Worm (Caenorhabditis elegans) whole organism, L2 larva: Measurements from ENCODE around the gene C11G10.1.
A peak's percentile ranks its signal among the peaks of the same experiment; 100 is the strongest.

ENCODE experiments used
- C34F6.9 ChIP-seq: fragments of 150-350 bp; optimal IDR thresholded peaks from 2 replicates; lab custom pipeline; 2014; ENCODE audit warnings: missing biosample characterization, missing genetic modification characterization
- F13H6.1 ChIP-seq: sonication (generic microtip); optimal IDR thresholded peaks from 2 replicates; lab custom pipeline; 2016; ENCODE audit warnings: missing genetic modification characterization, missing compliant biosample characterization
- Y55F3AM.14 ChIP-seq: fragments of 200-800 bp; sonication (Bioruptor generic); optimal IDR thresholded peaks from 2 replicates; lab custom pipeline; 2018; ENCODE audit warnings: mild to moderate bottlenecking, missing genetic modification characterization, missing compliant biosample characterization
- ZK546.5 ChIP-seq: sonication (generic microtip); optimal IDR thresholded peaks from 2 replicates; lab custom pipeline; 2017; ENCODE audit warnings: missing biosample characterization, missing genetic modification characterization
- alr-1 ChIP-seq: fragments of 150-350 bp; optimal IDR thresholded peaks from 2 replicates; lab custom pipeline; 2014; ENCODE audit warnings: missing biosample characterization, missing genetic modification characterization
- aly-2 ChIP-seq: fragments of 150-350 bp; optimal IDR thresholded peaks from 2 replicates; lab custom pipeline; 2014; ENCODE audit warnings: missing biosample characterization, missing genetic modification characterization
- ama-1 ChIP-seq: fragments of 150-350 bp; optimal IDR thresholded peaks from 2 replicates; lab custom pipeline; 2018; ENCODE audit warnings: inconsistent platforms
- blmp-1 ChIP-seq: sonication (generic microtip); optimal IDR thresholded peaks from 2 replicates; lab custom pipeline; 2017; ENCODE audit warnings: missing genetic modification characterization, mild to moderate bottlenecking, missing compliant biosample characterization, antibody characterized with exemption, moderate library complexity; ENCODE audit not compliant: insufficient read depth
- ceh-16 ChIP-seq: fragments of 150-350 bp; optimal IDR thresholded peaks from 2 replicates; lab custom pipeline; 2014; ENCODE audit warnings: missing biosample characterization, missing genetic modification characterization
- ceh-82 ChIP-seq: fragments of 150-350 bp; optimal IDR thresholded peaks from 2 replicates; lab custom pipeline; 2014; ENCODE audit warnings: missing biosample characterization, missing genetic modification characterization
- crh-2 ChIP-seq: sonication (generic microtip); optimal IDR thresholded peaks from 2 replicates; lab custom pipeline; 2017; ENCODE audit warnings: missing biosample characterization, missing genetic modification characterization
- dmd-4 ChIP-seq: sonication (generic microtip); optimal IDR thresholded peaks from 2 replicates; lab custom pipeline; 2017; ENCODE audit warnings: missing biosample characterization, missing genetic modification characterization
- elt-1 ChIP-seq: fragments of 150-350 bp; optimal IDR thresholded peaks from 2 replicates; lab custom pipeline; 2014; ENCODE audit warnings: missing biosample characterization, missing genetic modification characterization
- elt-3 ChIP-seq: sonication (generic microtip); optimal IDR thresholded peaks from 2 replicates; lab custom pipeline; 2017; ENCODE audit warnings: missing biosample characterization, missing genetic modification characterization
- fos-1 ChIP-seq: fragments of 150-350 bp; optimal IDR thresholded peaks from 2 replicates; lab custom pipeline; 2014; ENCODE audit warnings: missing biosample characterization, missing genetic modification characterization
- gmeb-1 ChIP-seq: fragments of 150-350 bp; optimal IDR thresholded peaks from 2 replicates; lab custom pipeline; 2014; ENCODE audit warnings: missing biosample characterization, missing genetic modification characterization
- lin-13 ChIP-seq: fragments of 150-350 bp; optimal IDR thresholded peaks from 2 replicates; lab custom pipeline; 2014; ENCODE audit warnings: missing biosample characterization, missing genetic modification reagents, missing genetic modification characterization
- lin-39 ChIP-seq: fragments of 150-350 bp; optimal IDR thresholded peaks from 2 replicates; lab custom pipeline; 2014; ENCODE audit warnings: missing biosample characterization, missing genetic modification reagents, missing genetic modification characterization
- lsy-2 ChIP-seq, 2 experiments: fragments of 150-350 bp in 1 of 2; sonication (generic microtip) in 1 of 2; optimal IDR thresholded peaks; 2 replicates each; lab custom pipeline; 2014 to 2017; ENCODE audit warnings: missing biosample characterization in 2 of 2, missing genetic modification characterization in 2 of 2
- mab-5 ChIP-seq: fragments of 150-350 bp; optimal IDR thresholded peaks from 2 replicates; lab custom pipeline; 2014; ENCODE audit warnings: missing biosample characterization, missing genetic modification characterization
- mbf-1 ChIP-seq: sonication (generic microtip); optimal IDR thresholded peaks from 2 replicates; lab custom pipeline; 2017; ENCODE audit warnings: missing biosample characterization, missing genetic modification characterization
- mdl-1 ChIP-seq, 2 experiments: fragments of 150-350 bp in 1 of 2; sonication (generic microtip) in 1 of 2; optimal IDR thresholded peaks; 2 replicates each; lab custom pipeline; 2017; ENCODE audit warnings: missing biosample characterization in 2 of 2, missing genetic modification characterization in 2 of 2
- nhr-10 ChIP-seq: sonication (generic microtip); optimal IDR thresholded peaks from 2 replicates; lab custom pipeline; 2017; ENCODE audit warnings: missing biosample characterization, missing genetic modification characterization
- nhr-12 ChIP-seq: fragments of 150-350 bp; optimal IDR thresholded peaks from 2 replicates; lab custom pipeline; 2014; ENCODE audit warnings: missing biosample characterization, missing genetic modification characterization
- nhr-129 ChIP-seq: fragments of 150-350 bp; optimal IDR thresholded peaks from 2 replicates; lab custom pipeline; 2014; ENCODE audit warnings: missing biosample characterization, missing genetic modification characterization
- nhr-21 ChIP-seq: fragments of 150-350 bp; optimal IDR thresholded peaks from 2 replicates; lab custom pipeline; 2014; ENCODE audit warnings: missing biosample characterization, missing genetic modification characterization
- nhr-23 ChIP-seq: fragments of 150-350 bp; optimal IDR thresholded peaks from 2 replicates; lab custom pipeline; 2014; ENCODE audit warnings: missing biosample characterization, missing genetic modification reagents, missing genetic modification characterization
- nhr-237 ChIP-seq: fragments of 150-350 bp; optimal IDR thresholded peaks from 2 replicates; lab custom pipeline; 2014; ENCODE audit warnings: missing biosample characterization, missing genetic modification characterization
- nhr-6 ChIP-seq: fragments of 150-350 bp; optimal IDR thresholded peaks from 2 replicates; lab custom pipeline; 2014; ENCODE audit warnings: missing biosample characterization, missing genetic modification characterization
- nhr-77 ChIP-seq: fragments of 150-350 bp; optimal IDR thresholded peaks from 2 replicates; lab custom pipeline; 2014; ENCODE audit warnings: missing biosample characterization, missing genetic modification characterization
- sem-4 ChIP-seq: fragments of 150-350 bp; optimal IDR thresholded peaks from 2 replicates; lab custom pipeline; 2014; ENCODE audit warnings: missing biosample characterization, missing genetic modification reagents, missing genetic modification characterization
- sma-3 ChIP-seq: sonication (generic microtip); optimal IDR thresholded peaks from 2 replicates; lab custom pipeline; 2016; ENCODE audit warnings: missing genetic modification reagents, missing genetic modification characterization, missing compliant biosample characterization
- sma-9 ChIP-seq, 2 experiments: fragments of 150-350 bp in 1 of 2; sonication (generic microtip) in 1 of 2; optimal IDR thresholded peaks; 2 replicates each; lab custom pipeline; 2014 to 2016; ENCODE audit warnings: missing genetic modification characterization in 2 of 2, mild to moderate bottlenecking in 1 of 2, missing biosample characterization in 1 of 2, missing compliant biosample characterization in 1 of 2, missing genetic modification reagents in 1 of 2, moderate library complexity in 1 of 2
- snpc-4 ChIP-seq: fragments of 150-350 bp; optimal IDR thresholded peaks from 2 replicates; lab custom pipeline; 2014; ENCODE audit warnings: missing biosample characterization, missing genetic modification characterization
- unc-39 ChIP-seq: fragments of 150-350 bp; optimal IDR thresholded peaks from 2 replicates; lab custom pipeline; 2014; ENCODE audit warnings: missing biosample characterization, missing genetic modification characterization
- unc-55 ChIP-seq: fragments of 150-350 bp; sonication (generic microtip); optimal IDR thresholded peaks from 3 replicates; lab custom pipeline; 2014; ENCODE audit warnings: missing biosample characterization, missing genetic modification reagents, missing genetic modification characterization
- zag-1 ChIP-seq: fragments of 150-350 bp; optimal IDR thresholded peaks from 2 replicates; lab custom pipeline; 2014; ENCODE audit warnings: missing biosample characterization, missing genetic modification characterization
- ztf-1 ChIP-seq: fragments of 200-800 bp; sonication (Bioruptor generic); conservative IDR thresholded peaks from 2 replicates; pipeline ENCODE4 v1.3.6; 2022; ENCODE audit warnings: missing genetic modification characterization, missing compliant biosample characterization
- ztf-11 ChIP-seq: sonication (generic microtip); optimal IDR thresholded peaks from 2 replicates; lab custom pipeline; 2017; ENCODE audit warnings: missing biosample characterization, missing genetic modification characterization
- ztf-4 ChIP-seq: fragments of 150-350 bp; optimal IDR thresholded peaks from 2 replicates; lab custom pipeline; 2014; ENCODE audit warnings: missing biosample characterization, missing genetic modification characterization

C11G10.1 gene

DNA sequence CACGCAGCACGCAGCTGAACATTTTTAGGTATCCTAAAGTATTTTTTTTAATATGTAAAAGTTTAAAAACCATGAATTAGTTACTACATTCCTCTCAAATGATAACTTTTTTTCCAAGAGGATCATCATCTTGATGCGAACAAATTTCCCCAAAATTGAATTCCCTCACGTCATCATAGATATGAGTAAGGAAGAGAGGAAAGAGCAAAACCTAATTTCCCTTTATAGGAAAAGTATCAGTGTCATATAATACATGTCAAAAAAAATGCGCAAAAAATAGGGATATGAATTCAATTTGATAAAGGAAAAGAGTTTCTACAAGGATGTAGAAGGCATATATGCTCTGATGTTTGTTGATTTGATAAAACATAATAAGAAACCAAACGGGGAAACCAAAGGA is 41.6 kb upstream of the C11G10.1 start:
- TF ChIP-seq mdl-1 (tag; optimal IDR thresholded peaks at IDR 0.05; lab: Kevin White, UChicago) (no peak), crh-2 (tag; lab: Kevin White, UChicago) (no peak), elt-1 (tag; lab: Kevin White, UChicago) (no peak), nhr-12 (tag; lab: Kevin White, UChicago) (no peak), sem-4 (tag; lab: Kevin White, UChicago) (no peak), lin-13 (GFP tag; lab: Kevin White, UChicago) (no peak), nhr-129 (no peak), ceh-82 (tag; lab: Kevin White, UChicago) (no peak), nhr-77 (tag; lab: Kevin White, UChicago) (no peak), nhr-23 (no peak), unc-39 (tag; lab: Kevin White, UChicago) (no peak), alr-1 (tag; lab: Kevin White, UChicago) (no peak), nhr-21 (no peak), ztf-11 (tag; lab: Kevin White, UChicago) (no peak), mbf-1 (tag; lab: Kevin White, UChicago) (no peak), C34F6.9 (tag; lab: Kevin White, UChicago) (no peak), elt-3 (no peak), gmeb-1 (no peak), dmd-4 (no peak), ama-1 (no peak)

DNA sequence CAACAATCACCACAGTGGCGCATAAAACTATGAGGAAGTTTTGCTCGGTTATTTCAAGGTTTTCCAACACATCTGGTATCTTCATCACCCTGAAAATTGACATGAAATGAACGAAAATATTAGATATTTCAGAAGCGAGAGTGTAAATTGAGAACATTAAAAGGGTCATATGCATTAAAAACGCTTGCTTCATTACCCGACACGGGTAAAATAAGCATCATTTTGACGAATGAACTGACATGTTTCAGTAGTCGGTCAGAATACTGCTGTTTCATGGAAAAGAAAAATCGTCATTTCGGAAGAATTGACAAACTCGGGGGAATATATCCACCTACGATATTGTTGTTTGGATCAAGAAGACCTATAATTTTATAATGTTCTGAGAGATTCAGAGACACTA is 40.5 kb upstream of the C11G10.1 start, which contains the start of gene snt-7:
TSS of gene snt-7 (minus strand) at position 101 of the 400 bp plus-strand sequence.
- no peak for TF ChIP-seq ztf-4 (tag; lab: Kevin White, UChicago)
- no peak for TF ChIP-seq unc-55
- no peak for TF ChIP-seq crh-2 (tag; lab: Kevin White, UChicago)
- no peak for TF ChIP-seq mbf-1 (tag; lab: Kevin White, UChicago)
- TF ChIP-seq sma-9 (GFP tag; optimal IDR thresholded peaks at IDR 0.05; lab: Kevin White, UChicago): no peak
- no peak for TF ChIP-seq sma-9 (tag; optimal IDR thresholded peaks at IDR 0.05; lab: Kevin White, UChicago)
- TF ChIP-seq elt-1 (tag; lab: Kevin White, UChicago): no peak
- TF ChIP-seq sma-3 (GFP tag; lab: Kevin White, UChicago): no peak
- TF ChIP-seq blmp-1 (tag; lab: Kevin White, UChicago): no peak
- TF ChIP-seq ztf-1 (GFP tag; lab: Robert Waterston, UW): no peak
- TF ChIP-seq ZK546.5 (tag; lab: Kevin White, UChicago): no peak
- no peak for TF ChIP-seq lsy-2 (tag; optimal IDR thresholded peaks at IDR 0.05; lab: Kevin White, UChicago)
- no peak for TF ChIP-seq nhr-6 (tag; lab: Kevin White, UChicago)
- TF ChIP-seq mab-5 (tag; lab: Kevin White, UChicago): no peak
- no peak for TF ChIP-seq nhr-12 (tag; lab: Kevin White, UChicago)
- no peak for TF ChIP-seq lin-39 (tag; lab: Kevin White, UChicago)
- TF ChIP-seq zag-1 (tag; lab: Kevin White, UChicago): no peak
- TF ChIP-seq C34F6.9 (tag; lab: Kevin White, UChicago): no peak
- TF ChIP-seq nhr-10: no peak
- TF ChIP-seq ama-1: no peak
- no peak for TF ChIP-seq aly-2 (tag; lab: Kevin White, UChicago)

- TF ChIP-seq unc-55 (no peak), sma-9 (GFP tag; optimal IDR thresholded peaks at IDR 0.05; lab: Kevin White, UChicago) (peak; percentile 22), sma-9 (tag; optimal IDR thresholded peaks at IDR 0.05; lab: Kevin White, UChicago) (no peak), Y55F3AM.14 (GFP tag; lab: Kevin White, UChicago) (no peak)
Measured at ce11 chrX:15194283-15194682, 35.7 kb upstream of the C11G10.1 start, which contains the start of gene phat-6. Gene phat-6, minus strand, starts transcription at chrX:15194383.

ce11 chrX:15191370-15191769 is 32.8 kb upstream of the C11G10.1 start:
- TF ChIP-seq nhr-237 (tag; lab: Kevin White, UChicago): no peak
- TF ChIP-seq blmp-1 (tag; lab: Kevin White, UChicago): no peak
- no peak for TF ChIP-seq fos-1 (tag; lab: Kevin White, UChicago)
- TF ChIP-seq sma-3 (GFP tag; lab: Kevin White, UChicago): no peak
- no peak for TF ChIP-seq ceh-16
- no peak for TF ChIP-seq ZK546.5 (tag; lab: Kevin White, UChicago)
- no peak for TF ChIP-seq lsy-2 (tag; optimal IDR thresholded peaks at IDR 0.05; lab: Kevin White, UChicago)
- no peak for TF ChIP-seq mdl-1 (tag; optimal IDR thresholded peaks at IDR 0.05; lab: Kevin White, UChicago)
- no peak for TF ChIP-seq lin-39 (tag; lab: Kevin White, UChicago)
- no peak for TF ChIP-seq mab-5 (tag; lab: Kevin White, UChicago)
- no peak for TF ChIP-seq gmeb-1
- TF ChIP-seq elt-3: no peak
- TF ChIP-seq crh-2 (tag; lab: Kevin White, UChicago): peak; percentile 14
- no peak for TF ChIP-seq nhr-129
- no peak for TF ChIP-seq nhr-23
- peak; percentile 8 for TF ChIP-seq sma-9 (GFP tag; optimal IDR thresholded peaks at IDR 0.05; lab: Kevin White, UChicago)
- no peak for TF ChIP-seq sma-9 (tag; optimal IDR thresholded peaks at IDR 0.05; lab: Kevin White, UChicago)
- no peak for TF ChIP-seq nhr-10
- TF ChIP-seq unc-55: peak; percentile 61
- TF ChIP-seq F13H6.1 (tag; lab: Kevin White, UChicago): peak; percentile 11
- TF ChIP-seq snpc-4 (tag; lab: Kevin White, UChicago): no peak
- TF ChIP-seq sem-4 (tag; lab: Kevin White, UChicago): no peak
- TF ChIP-seq lin-13 (GFP tag; lab: Kevin White, UChicago): no peak
- TF ChIP-seq zag-1 (tag; lab: Kevin White, UChicago): no peak
- TF ChIP-seq ama-1: no peak
- TF ChIP-seq alr-1 (tag; lab: Kevin White, UChicago): no peak
- TF ChIP-seq nhr-21: no peak
